Fruit fly (Drosophila melanogaster): Measurements from ENCODE around the gene RpS2.

The RpS2 gene

DNA sequence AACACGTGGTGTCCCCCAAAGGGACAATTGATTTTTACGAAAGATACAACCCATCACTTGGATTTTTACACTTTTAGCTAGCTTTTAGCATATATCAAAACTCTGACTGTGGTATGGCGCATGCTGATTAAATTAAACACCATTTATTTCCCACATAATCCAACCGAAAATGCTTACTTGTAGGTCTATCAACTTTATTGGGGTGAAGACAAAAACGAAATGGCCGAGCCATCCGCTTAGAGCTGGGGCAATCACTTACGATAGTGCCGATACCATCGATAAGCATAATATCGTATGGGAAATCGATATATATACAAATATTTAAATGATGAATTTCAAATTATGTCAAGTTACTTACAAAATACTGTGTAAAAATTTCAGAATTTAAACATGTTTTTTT lies at the start of gene RpS2:
Gene RpS2, minus strand, starts transcription at position 257 of the 400 bp plus-strand sequence.
- TF ChIP-seq CG34406 (GFP tag; optimal IDR thresholded peaks at IDR 0.05): peak; percentile 36
- no peak for TF ChIP-seq CG11762 (GFP tag; optimal IDR thresholded peaks at IDR 0.05; ENCODE audit: insufficient read depth)
- TF ChIP-seq lz (GFP tag; optimal IDR thresholded peaks at IDR 0.05): no peak
- TF ChIP-seq Ets21C (GFP tag; optimal IDR thresholded peaks at IDR 0.05): peak; percentile 26
- peak; percentile 1 for TF ChIP-seq CG3032 (tag; optimal IDR thresholded peaks at IDR 0.05)
- TF ChIP-seq fkh (GFP tag; optimal IDR thresholded peaks at IDR 0.05): peak; percentile 22
- TF ChIP-seq vri (GFP tag; optimal IDR thresholded peaks at IDR 0.05): peak; percentile 26
- no peak for TF ChIP-seq eg (GFP tag; IDR thresholded peaks at IDR 0.05)
- TF ChIP-seq pdm3 (GFP tag; optimal IDR thresholded peaks at IDR 0.05): no peak
- TF ChIP-seq cyc (GFP tag; optimal IDR thresholded peaks at IDR 0.05): peak; percentile 1
- TF ChIP-seq Sox14 (GFP tag; optimal IDR thresholded peaks at IDR 0.05): peak; percentile 70
- no peak for TF ChIP-seq CG10669 (GFP tag; optimal IDR thresholded peaks at IDR 0.05)
- TF ChIP-seq Sox102F (GFP tag; optimal IDR thresholded peaks at IDR 0.05): peak; percentile 58
- TF ChIP-seq CG1621 (tag; optimal IDR thresholded peaks at IDR 0.05): peak; percentile 28
- TF ChIP-seq CG6792 (GFP tag; optimal IDR thresholded peaks at IDR 0.05): no peak
- TF ChIP-seq Smox (GFP tag; optimal IDR thresholded peaks at IDR 0.05): peak; percentile 36
- TF ChIP-seq CG6808 (GFP tag; optimal IDR thresholded peaks at IDR 0.05): peak; percentile 45
- TF ChIP-seq CG6854 (GFP tag; optimal IDR thresholded peaks at IDR 0.05): peak; percentile 73
- peak; percentile 28 for TF ChIP-seq Eip75B (GFP tag; optimal IDR thresholded peaks at IDR 0.05)
- TF ChIP-seq OdsH (GFP tag; optimal IDR thresholded peaks at IDR 0.05): peak; percentile 28
- TF ChIP-seq Hr38 (GFP tag; optimal IDR thresholded peaks at IDR 0.05): no peak
- peak; percentile 39 for TF ChIP-seq topi (GFP tag; optimal IDR thresholded peaks at IDR 0.05)
- no peak for TF ChIP-seq dac (GFP tag; optimal IDR thresholded peaks at IDR 0.05)
- peak; percentile 30 for TF ChIP-seq Hr39 (GFP tag; optimal IDR thresholded peaks at IDR 0.05)
- TF ChIP-seq esn (GFP tag; optimal IDR thresholded peaks at IDR 0.05): peak; percentile 71
- no peak for TF ChIP-seq CG32006 (GFP tag; optimal IDR thresholded peaks at IDR 0.05)
- no peak for TF ChIP-seq achi (GFP tag; optimal IDR thresholded peaks at IDR 0.05)
- no peak for TF ChIP-seq fd59A (GFP tag; optimal IDR thresholded peaks at IDR 0.05)
- no peak for TF ChIP-seq CG16779 (tag; optimal IDR thresholded peaks at IDR 0.05)
- TF ChIP-seq ss (GFP tag; optimal IDR thresholded peaks at IDR 0.05): peak; percentile 32 to 39
- no peak for TF ChIP-seq Sox15 (GFP tag; optimal IDR thresholded peaks at IDR 0.05)
- peak; percentile 79 for TF ChIP-seq Eip78C (GFP tag)
- TF ChIP-seq CG11902 (GFP tag; optimal IDR thresholded peaks at IDR 0.05): no peak
- no peak for TF ChIP-seq CG6163 (GFP tag; IDR thresholded peaks at IDR 0.05)
- peak; percentile 24 for TF ChIP-seq CG31627 (GFP tag; optimal IDR thresholded peaks at IDR 0.05)
- TF ChIP-seq net (GFP tag; optimal IDR thresholded peaks at IDR 0.05): no peak
- peak; percentile 31 for TF ChIP-seq acj6 (GFP tag; optimal IDR thresholded peaks at IDR 0.05)

DNA sequence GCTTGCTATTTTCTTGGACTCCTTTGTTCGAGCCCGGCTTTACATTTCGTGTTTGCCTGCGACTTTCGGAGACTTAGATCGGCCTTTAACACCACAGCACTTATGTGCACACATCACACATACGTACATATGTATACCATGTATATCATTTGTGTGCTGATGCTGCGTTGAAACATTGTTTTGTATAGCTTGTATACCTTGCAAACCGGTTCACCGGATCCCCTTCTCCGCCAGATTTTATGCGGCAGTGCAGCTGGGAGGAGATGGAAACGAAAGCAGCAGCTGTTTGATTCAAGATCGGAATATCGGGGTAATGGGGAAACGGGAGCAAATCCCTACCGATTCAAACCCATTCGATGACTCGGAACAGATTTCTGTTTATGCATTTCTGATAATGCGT lies 48.7 kb upstream of the RpS2 start:
- TF ChIP-seq fkh (GFP tag; optimal IDR thresholded peaks at IDR 0.05) (peak; percentile 27), CG11902 (GFP tag; optimal IDR thresholded peaks at IDR 0.05) (no peak), Eip75B (GFP tag; optimal IDR thresholded peaks at IDR 0.05) (no peak), Sox15 (GFP tag; optimal IDR thresholded peaks at IDR 0.05) (no peak), CG31627 (GFP tag; optimal IDR thresholded peaks at IDR 0.05) (no peak), dsx (GFP tag; optimal IDR thresholded peaks at IDR 0.05; ENCODE audit: poor library complexity, severe bottlenecking) (peak; percentile 95), dac (GFP tag; optimal IDR thresholded peaks at IDR 0.05) (no peak), CG6163 (GFP tag; IDR thresholded peaks at IDR 0.05) (0 out of 3 replicates have a peak, but pooled peaks have one; percentile 31), CG1621 (tag; optimal IDR thresholded peaks at IDR 0.05) (peak; percentile 8), CG6854 (GFP tag; optimal IDR thresholded peaks at IDR 0.05) (peak; percentile 8), Blimp-1 (GFP tag; optimal IDR thresholded peaks at IDR 0.05) (no peak), topi (GFP tag; optimal IDR thresholded peaks at IDR 0.05) (no peak), CG3919 (GFP tag; optimal IDR thresholded peaks at IDR 0.05) (no peak), CG6808 (GFP tag; optimal IDR thresholded peaks at IDR 0.05) (no peak), CG3032 (tag; optimal IDR thresholded peaks at IDR 0.05) (no peak), CG32006 (GFP tag; optimal IDR thresholded peaks at IDR 0.05) (no peak)

Measured in whole organism, prepupa.